Fruit fly (Drosophila melanogaster) whole organism, embryonic: ENCODE measurements around the gene cv-c.

ENCODE experiments used
- Abd-B ChIP-seq: fragments of 200-800 bp; sonication (Bioruptor generic); optimal IDR thresholded peaks from 2 replicates; lab custom pipeline; 2018; ENCODE audit warnings: missing biosample characterization, mild to moderate bottlenecking, missing genetic modification characterization, moderate library complexity
- Bgb ChIP-seq: fragments of 200-800 bp; sonication (Bioruptor generic); IDR thresholded peaks from 2 replicates; pipeline ENCODE4 v1.3.6; 2022; ENCODE audit warnings: missing biosample characterization, missing genetic modification characterization; ENCODE audit not compliant: partially characterized antibody
- C15 ChIP-seq: fragments of 200-800 bp; sonication (Bioruptor generic); IDR thresholded peaks from 3 replicates; pipeline ENCODE4 v1.3.6; 2022; ENCODE audit warnings: missing biosample characterization, missing genetic modification characterization
- CG10565 ChIP-seq: fragments of 200-800 bp; sonication (Bioruptor generic); optimal IDR thresholded peaks from 3 replicates; lab custom pipeline; 2016; ENCODE audit warnings: missing biosample characterization, mild to moderate bottlenecking, missing genetic modification characterization
- CG10959 ChIP-seq: fragments of 200-800 bp; sonication (Bioruptor generic); IDR thresholded peaks from 2 replicates; pipeline ENCODE4 v1.3.6; 2022; ENCODE audit warnings: missing biosample characterization, missing genetic modification characterization
- CG11085 ChIP-seq: fragments of 200-800 bp; sonication (Bioruptor generic); IDR thresholded peaks from 2 replicates; pipeline ENCODE4 v1.3.6; 2022; ENCODE audit warnings: missing biosample characterization, missing genetic modification characterization
- CG13624 ChIP-seq: fragments of 200-800 bp; sonication (Bioruptor generic); optimal IDR thresholded peaks from 2 replicates; lab custom pipeline; 2016; ENCODE audit warnings: missing biosample characterization, missing genetic modification characterization
- CG15011 ChIP-seq: fragments of 200-800 bp; sonication (Bioruptor generic); optimal IDR thresholded peaks from 3 replicates; lab custom pipeline; 2018; ENCODE audit warnings: missing biosample characterization, mild to moderate bottlenecking, missing genetic modification characterization
- CG17186 ChIP-seq: fragments of 200-800 bp; sonication (Bioruptor generic); optimal IDR thresholded peaks from 3 replicates; lab custom pipeline; 2017; ENCODE audit warnings: missing biosample characterization, missing genetic modification reagents, missing genetic modification characterization
- CG17361 ChIP-seq: fragments of 200-800 bp; sonication (Bioruptor generic); IDR thresholded peaks from 3 replicates; pipeline ENCODE4 v1.3.6; 2022; ENCODE audit warnings: missing biosample characterization, missing genetic modification characterization
- CG17568 ChIP-seq: fragments of 200-800 bp; sonication (Bioruptor generic); optimal IDR thresholded peaks from 2 replicates; lab custom pipeline; 2018; ENCODE audit warnings: missing biosample characterization, mild to moderate bottlenecking, missing genetic modification characterization, moderate library complexity
- CG17802 ChIP-seq: fragments of 200-800 bp; sonication (Bioruptor generic); optimal IDR thresholded peaks from 2 replicates; lab custom pipeline; 2018; ENCODE audit warnings: missing biosample characterization, mild to moderate bottlenecking, missing genetic modification characterization, moderate library complexity
- CG17829 ChIP-seq: fragments of 200-800 bp; optimal IDR thresholded peaks from 2 replicates; lab custom pipeline; 2019; ENCODE audit warnings: missing biosample characterization, mild to moderate bottlenecking, missing genetic modification characterization, moderate library complexity
- CG1792 ChIP-seq: fragments of 200-800 bp; sonication (Bioruptor generic); optimal IDR thresholded peaks from 2 replicates; lab custom pipeline; 2016; ENCODE audit warnings: missing biosample characterization, missing genetic modification characterization
- CG2712 ChIP-seq: fragments of 200-800 bp; optimal IDR thresholded peaks from 3 replicates; lab custom pipeline; 2019; ENCODE audit warnings: missing biosample characterization, mild to moderate bottlenecking, missing genetic modification characterization, moderate library complexity
- CG30431 ChIP-seq: fragments of 200-800 bp; sonication (Bioruptor generic); optimal IDR thresholded peaks from 2 replicates; lab custom pipeline; 2017; ENCODE audit warnings: missing biosample characterization, missing genetic modification characterization
- CG33213 ChIP-seq: fragments of 200-800 bp; sonication (Bioruptor generic); optimal IDR thresholded peaks from 3 replicates; lab custom pipeline; 2016; ENCODE audit warnings: missing biosample characterization, missing genetic modification characterization
- CG4328 ChIP-seq: fragments of 200-800 bp; sonication (Bioruptor generic); optimal IDR thresholded peaks from 3 replicates; lab custom pipeline; 2017; ENCODE audit warnings: missing biosample characterization, missing genetic modification reagents, missing genetic modification characterization
- CG4730 ChIP-seq: fragments of 200-800 bp; sonication (Bioruptor generic); IDR thresholded peaks from 2 replicates; pipeline ENCODE4 v1.3.6; 2022; ENCODE audit warnings: missing biosample characterization, missing genetic modification characterization
- CG6175 ChIP-seq: fragments of 200-800 bp; sonication (Bioruptor generic); IDR thresholded peaks from 3 replicates; pipeline ENCODE4 v1.3.6; 2022; ENCODE audit warnings: missing biosample characterization, missing genetic modification characterization
- CG6854 ChIP-seq: fragments of 200-800 bp; sonication (Bioruptor generic); optimal IDR thresholded peaks from 3 replicates; lab custom pipeline; 2017; ENCODE audit warnings: missing biosample characterization, mild to moderate bottlenecking, missing genetic modification characterization
- CG7556 ChIP-seq: fragments of 200-800 bp; sonication (Bioruptor generic); optimal IDR thresholded peaks from 2 replicates; lab custom pipeline; 2017; ENCODE audit warnings: missing biosample characterization, mild to moderate bottlenecking, missing genetic modification characterization
- CG8388 ChIP-seq: fragments of 200-800 bp; sonication (Bioruptor generic); optimal IDR thresholded peaks from 2 replicates; lab custom pipeline; 2019; ENCODE audit warnings: missing biosample characterization, mild to moderate bottlenecking, missing genetic modification characterization, moderate library complexity
- CG9437 ChIP-seq: fragments of 200-800 bp; sonication (Bioruptor generic); optimal IDR thresholded peaks from 2 replicates; lab custom pipeline; 2018; ENCODE audit warnings: missing biosample characterization, mild to moderate bottlenecking, missing genetic modification characterization
- Dbx ChIP-seq: fragments of 200-800 bp; sonication (Bioruptor generic); IDR thresholded peaks from 3 replicates; pipeline ENCODE4 v1.3.6; 2022; ENCODE audit warnings: missing biosample characterization, missing genetic modification characterization
- Hr78 ChIP-seq, 2 experiments: fragments of 200-800 bp in 1 of 2; fragments of >200 bp in 1 of 2; sonication (Bioruptor generic) in 1 of 2; optimal IDR thresholded peaks; 2 replicates each; lab custom pipeline; 2017 to 2019; ENCODE audit warnings: missing biosample characterization in 2 of 2, missing genetic modification characterization in 2 of 2, mild to moderate bottlenecking in 1 of 2, moderate library complexity in 1 of 2
- MESR4 ChIP-seq: fragments of 200-800 bp; sonication (Bioruptor generic); optimal IDR thresholded peaks from 2 replicates; lab custom pipeline; 2018; ENCODE audit warnings: missing biosample characterization, mild to moderate bottlenecking, missing genetic modification characterization, moderate library complexity
- Meics ChIP-seq: fragments of 200-800 bp; sonication (Bioruptor generic); optimal IDR thresholded peaks from 2 replicates; lab custom pipeline; 2017; ENCODE audit warnings: missing biosample characterization, mild to moderate bottlenecking, missing genetic modification characterization
- Neu2 ChIP-seq: fragments of 200-800 bp; sonication (Bioruptor generic); optimal IDR thresholded peaks from 3 replicates; lab custom pipeline; 2016; ENCODE audit warnings: missing biosample characterization, missing genetic modification characterization, borderline replicate concordance
- Pdp1 ChIP-seq, 2 experiments: fragments of 200-800 bp; sonication (Bioruptor generic); optimal IDR thresholded peaks; 3 replicates each; lab custom pipeline; 2016; ENCODE audit warnings: missing biosample characterization in 2 of 2, missing genetic modification characterization in 2 of 2, mild to moderate bottlenecking in 1 of 2, moderate library complexity in 1 of 2
- Usf ChIP-seq: fragments of 200-800 bp; sonication (Bioruptor generic); optimal IDR thresholded peaks from 2 replicates; lab custom pipeline; 2017; ENCODE audit warnings: missing genotype, missing biosample characterization, missing genetic modification characterization
- aop ChIP-seq: fragments of 200-800 bp; sonication (Bioruptor generic); IDR thresholded peaks from 2 replicates; pipeline ENCODE4 v1.3.6; 2022; ENCODE audit warnings: missing biosample characterization, missing genetic modification characterization
- ase ChIP-seq: fragments of 200-800 bp; sonication (Bioruptor generic); IDR thresholded peaks from 3 replicates; pipeline ENCODE4 v1.3.6; 2022; ENCODE audit warnings: missing biosample characterization, missing genetic modification characterization
- btn ChIP-seq: fragments of 200-800 bp; sonication (Bioruptor generic); optimal IDR thresholded peaks from 2 replicates; lab custom pipeline; 2016; ENCODE audit warnings: missing biosample characterization, missing genetic modification characterization
- corto ChIP-seq: fragments of 200-800 bp; sonication (Bioruptor generic); optimal IDR thresholded peaks from 2 replicates; lab custom pipeline; 2016; ENCODE audit warnings: missing biosample characterization, mild to moderate bottlenecking, missing genetic modification characterization, moderate library complexity
- crc ChIP-seq: fragments of 200-800 bp; sonication (Bioruptor generic); optimal IDR thresholded peaks from 2 replicates; lab custom pipeline; 2016; ENCODE audit warnings: missing biosample characterization, missing genetic modification characterization
- dan ChIP-seq: fragments of 200-800 bp; sonication (Bioruptor generic); IDR thresholded peaks from 2 replicates; pipeline ENCODE4 v1.3.6; 2022; ENCODE audit warnings: missing biosample characterization, missing genetic modification characterization
- ewg ChIP-seq: fragments of 200-800 bp; sonication (Bioruptor generic); optimal IDR thresholded peaks from 3 replicates; lab custom pipeline; 2017; ENCODE audit warnings: mild to moderate bottlenecking, missing biosample characterization, missing genetic modification reagents, missing genetic modification characterization
- fd102C ChIP-seq: fragments of 200-800 bp; sonication (Bioruptor generic); optimal IDR thresholded peaks from 2 replicates; lab custom pipeline; 2018; ENCODE audit warnings: missing biosample characterization, mild to moderate bottlenecking, missing genetic modification characterization, moderate library complexity
- lbe ChIP-seq: fragments of 200-800 bp; sonication (Bioruptor generic); optimal IDR thresholded peaks from 2 replicates; lab custom pipeline; 2016; ENCODE audit warnings: missing biosample characterization, mild to moderate bottlenecking, missing genetic modification characterization
- odd ChIP-seq: fragments of 200-800 bp; sonication (Bioruptor generic); optimal IDR thresholded peaks from 2 replicates; lab custom pipeline; 2017; ENCODE audit warnings: missing biosample characterization, mild to moderate bottlenecking, missing genetic modification characterization
- p53 ChIP-seq: fragments of 200-800 bp; sonication (Bioruptor generic); optimal IDR thresholded peaks from 2 replicates; lab custom pipeline; 2016; ENCODE audit warnings: missing biosample characterization, missing genetic modification characterization
- phol ChIP-seq: fragments of 200-800 bp; sonication (Bioruptor generic); optimal IDR thresholded peaks from 3 replicates; lab custom pipeline; 2018; ENCODE audit warnings: missing biosample characterization, mild to moderate bottlenecking, missing genetic modification characterization, moderate library complexity
- run ChIP-seq: fragments of 200-800 bp; sonication (Bioruptor generic); optimal IDR thresholded peaks from 3 replicates; lab custom pipeline; 2018; ENCODE audit warnings: missing biosample characterization, mild to moderate bottlenecking, missing genetic modification characterization
- sens ChIP-seq: fragments of 200-800 bp; sonication (Bioruptor generic); peaks from one replicate; lab custom pipeline; 2016; ENCODE audit warnings: missing biosample characterization, missing genetic modification characterization
- sisA ChIP-seq: fragments of 200-800 bp; sonication (Bioruptor generic); IDR thresholded peaks from 2 replicates; pipeline ENCODE4 v1.3.6; 2022; ENCODE audit warnings: missing biosample characterization, missing genetic modification characterization
- ssp ChIP-seq: fragments of 200-800 bp; sonication (Bioruptor generic); IDR thresholded peaks from 2 replicates; pipeline ENCODE4 v1.3.6; 2022; ENCODE audit warnings: missing biosample characterization, missing genetic modification characterization
- z ChIP-seq: fragments of 200-800 bp; sonication (Bioruptor generic); IDR thresholded peaks from 3 replicates; pipeline ENCODE4 v1.3.6; 2022; ENCODE audit warnings: missing biosample characterization, missing genetic modification characterization
- zfh1 ChIP-seq: fragments of 200-800 bp; sonication (Bioruptor generic); IDR thresholded peaks from 3 replicates; pipeline ENCODE4 v1.3.6; 2022; ENCODE audit warnings: missing biosample characterization, missing genetic modification characterization

Gene cv-c

dm6 chr3R:14373192-14373827 lies 108.2 kb downstream of the cv-c start (continued):
- TF ChIP-seq Abd-B (GFP tag; lab: Kevin White, UChicago) (peak; percentile 96), crc (peak; percentile 95), Bgb (GFP tag; lab: Robert Waterston, UW) (peak; percentile 12; the same call in 1 of the 2 replicates), CG15011 (GFP tag; lab: Kevin White, UChicago) (peak; percentile 69), run (tag; lab: Kevin White, UChicago) (peak; percentile 67), odd (GFP tag; lab: Kevin White, UChicago) (peak; percentile 88), sens (GFP tag; lab: Kevin White, UChicago) (peak; percentile 100), zfh1 (GFP tag; lab: Robert Waterston, UW) (peak; percentile 88), CG9437 (GFP tag; lab: Kevin White, UChicago) (peak; percentile 89), MESR4 (GFP tag; lab: Kevin White, UChicago) (peak; percentile 35), Meics (GFP tag; lab: Kevin White, UChicago) (peak; percentile 84), fd102C (GFP tag; lab: Kevin White, UChicago) (no peak), CG17186 (peak; percentile 65), Usf (GFP tag; lab: Kevin White, UChicago) (peak; percentile 77), CG4328 (peak; percentile 33), Neu2 (GFP tag; lab: Kevin White, UChicago) (peak; percentile 45), CG30431 (GFP tag; lab: Kevin White, UChicago) (peak; percentile 95), ssp (peak; percentile 83), CG10565 (GFP tag; lab: Kevin White, UChicago) (peak; percentile 67), CG4730 (GFP tag; lab: Robert Waterston, UW) (peak; percentile 78), z (GFP tag; lab: Robert Waterston, UW) (peak; percentile 58), CG13624 (GFP tag; lab: Kevin White, UChicago) (peak; percentile 83), phol (peak; percentile 95), btn (peak; percentile 91), Dbx (GFP tag; lab: Robert Waterston, UW) (peak; percentile 75; the same call in 2 of the 3 replicates), corto (GFP tag; lab: Kevin White, UChicago) (no peak), CG6854 (GFP tag; lab: Kevin White, UChicago) (peak; percentile 69), sisA (GFP tag; lab: Robert Waterston, UW) (peak; percentile 95), ewg (GFP tag; lab: Kevin White, UChicago) (peak; percentile 97), CG17802 (peak; percentile 67), CG6175 (GFP tag; lab: Robert Waterston, UW) (peak; percentile 46; the same call in 1 of the 3 replicates), CG17568 (GFP tag; lab: Kevin White, UChicago) (peak; percentile 81), CG11085 (GFP tag; lab: Robert Waterston, UW) (peak; percentile 86), CG1792 (GFP tag; lab: Kevin White, UChicago) (peak; percentile 75), aop (peak; percentile 91), CG33213 (peak; percentile 74), CG17829 (peak; percentile 73), C15 (GFP tag; lab: Robert Waterston, UW) (no peak), dan (GFP tag; lab: Robert Waterston, UW) (peak; percentile 61), CG2712 (tag; lab: Kevin White, UChicago) (peak; percentile 83), lbe (GFP tag; lab: Kevin White, UChicago) (no peak), CG7556 (peak; percentile 93), p53 (GFP tag; lab: Kevin White, UChicago) (peak; percentile 78), Pdp1 (GFP tag; optimal IDR thresholded peaks at IDR 0.05; lab: Kevin White, UChicago) (peak; percentile 84 to 90), CG17361 (GFP tag; lab: Robert Waterston, UW) (peak; percentile 91), CG10959 (GFP tag; lab: Robert Waterston, UW) (peak; percentile 68), Hr78 (GFP tag; optimal IDR thresholded peaks at IDR 0.05; lab: Kevin White, UChicago) (peak in 1 of 2 experiments; percentile 44), ase (GFP tag; lab: Robert Waterston, UW) (peak; percentile 91), CG8388 (GFP tag; lab: Kevin White, UChicago) (peak; percentile 92)
